Fruit fly (Drosophila melanogaster): ENCODE results near the gene CG34107.

Gene CG34107

dm6 chr3R:10224594-10224993 lies at the start of gene CG34107, which contains the start of gene CG12817:
CG34107 (plus strand) TSS chr3R:10224909.
CG12817 (minus strand) TSS chr3R:10224725.
- no peak for TF ChIP-seq ttk (optimal IDR thresholded peaks at IDR 0.05)
- no peak for TF ChIP-seq Sin3A (optimal IDR thresholded peaks at IDR 0.05)
- TF ChIP-seq Myc (optimal IDR thresholded peaks at IDR 0.05), result no peak
- no peak for TF ChIP-seq insv (optimal IDR thresholded peaks at IDR 0.05)

- TF ChIP-seq ttk (optimal IDR thresholded peaks at IDR 0.05) (no peak), insv (optimal IDR thresholded peaks at IDR 0.05) (no peak), Sin3A (optimal IDR thresholded peaks at IDR 0.05) (no peak), Myc (optimal IDR thresholded peaks at IDR 0.05) (no peak), h (optimal IDR thresholded peaks at IDR 0.05) (no peak), psq (optimal IDR thresholded peaks at IDR 0.05) (no peak)
Observed at dm6 chr3R:10176927-10177511, 47.7 kb upstream of the CG34107 start.

dm6 chr3R:10185986-10186385 lies 38.7 kb upstream of the CG34107 start:
- TF ChIP-seq h (optimal IDR thresholded peaks at IDR 0.05) (no peak), ttk (optimal IDR thresholded peaks at IDR 0.05) (no peak), insv (optimal IDR thresholded peaks at IDR 0.05) (no peak), Sin3A (optimal IDR thresholded peaks at IDR 0.05) (no peak), Myc (optimal IDR thresholded peaks at IDR 0.05) (no peak), psq (optimal IDR thresholded peaks at IDR 0.05) (no peak)

dm6 chr3R:10189520-10189919 lies 35.2 kb upstream of the CG34107 start, which contains the start of gene CG12814:
CG12814 (minus strand) TSS chr3R:10189603.
- TF ChIP-seq psq (optimal IDR thresholded peaks at IDR 0.05), result no peak
- no peak for TF ChIP-seq ttk (optimal IDR thresholded peaks at IDR 0.05)
- TF ChIP-seq Myc (optimal IDR thresholded peaks at IDR 0.05), result no peak
- no peak for TF ChIP-seq Sin3A (optimal IDR thresholded peaks at IDR 0.05)
- TF ChIP-seq h (optimal IDR thresholded peaks at IDR 0.05), result no peak
- TF ChIP-seq insv (optimal IDR thresholded peaks at IDR 0.05), result no peak

dm6 chr3R:10190084-10190782 lies 34.5 kb upstream of the CG34107 start, which contains the start of gene Syn:
Syn (plus strand) TSS chr3R:10190689.
- TF ChIP-seq Myc (optimal IDR thresholded peaks at IDR 0.05) (no peak), Sin3A (optimal IDR thresholded peaks at IDR 0.05) (no peak), h (optimal IDR thresholded peaks at IDR 0.05) (no peak), ttk (optimal IDR thresholded peaks at IDR 0.05) (no peak), psq (optimal IDR thresholded peaks at IDR 0.05) (no peak), insv (optimal IDR thresholded peaks at IDR 0.05) (no peak)

- no peak for TF ChIP-seq psq (optimal IDR thresholded peaks at IDR 0.05)
- no peak for TF ChIP-seq insv (optimal IDR thresholded peaks at IDR 0.05)
- TF ChIP-seq ttk (optimal IDR thresholded peaks at IDR 0.05), result no peak
- TF ChIP-seq Sin3A (optimal IDR thresholded peaks at IDR 0.05), result no peak
- TF ChIP-seq Myc (optimal IDR thresholded peaks at IDR 0.05), result no peak
Observed at dm6 chr3R:10203554-10203953, 21.2 kb upstream of the CG34107 start.

- TF ChIP-seq Myc (optimal IDR thresholded peaks at IDR 0.05) (no peak), Sin3A (optimal IDR thresholded peaks at IDR 0.05) (no peak), ttk (optimal IDR thresholded peaks at IDR 0.05) (no peak), h (optimal IDR thresholded peaks at IDR 0.05) (no peak), insv (optimal IDR thresholded peaks at IDR 0.05) (no peak), psq (optimal IDR thresholded peaks at IDR 0.05) (no peak)
Observed at dm6 chr3R:10206740-10207139, 18.0 kb upstream of the CG34107 start.

dm6 chr3R:10212799-10213198 lies 11.9 kb upstream of the CG34107 start, which contains the start of gene Timp:
Timp (minus strand) TSS chr3R:10213007.
- TF ChIP-seq Myc (optimal IDR thresholded peaks at IDR 0.05), result no peak
- TF ChIP-seq psq (optimal IDR thresholded peaks at IDR 0.05), result no peak
- TF ChIP-seq insv (optimal IDR thresholded peaks at IDR 0.05), result no peak
- TF ChIP-seq ttk (optimal IDR thresholded peaks at IDR 0.05), result no peak

- no peak for TF ChIP-seq insv (optimal IDR thresholded peaks at IDR 0.05)
- TF ChIP-seq psq (optimal IDR thresholded peaks at IDR 0.05), result no peak
- TF ChIP-seq ttk (optimal IDR thresholded peaks at IDR 0.05), result no peak
- no peak for TF ChIP-seq Myc (optimal IDR thresholded peaks at IDR 0.05)
- TF ChIP-seq Sin3A (optimal IDR thresholded peaks at IDR 0.05), result no peak
- no peak for TF ChIP-seq h (optimal IDR thresholded peaks at IDR 0.05)
Observed at dm6 chr3R:10213430-10213829, 11.3 kb upstream of the CG34107 start.

- TF ChIP-seq psq (optimal IDR thresholded peaks at IDR 0.05) (no peak), h (optimal IDR thresholded peaks at IDR 0.05) (no peak), Myc (optimal IDR thresholded peaks at IDR 0.05) (no peak), ttk (optimal IDR thresholded peaks at IDR 0.05) (no peak), insv (optimal IDR thresholded peaks at IDR 0.05) (no peak), Sin3A (optimal IDR thresholded peaks at IDR 0.05) (no peak)
Observed at dm6 chr3R:10217998-10218397, 6.7 kb upstream of the CG34107 start.

- no peak for TF ChIP-seq psq (optimal IDR thresholded peaks at IDR 0.05)
- no peak for TF ChIP-seq ttk (optimal IDR thresholded peaks at IDR 0.05)
- TF ChIP-seq Myc (optimal IDR thresholded peaks at IDR 0.05), result no peak
- no peak for TF ChIP-seq Sin3A (optimal IDR thresholded peaks at IDR 0.05)
- no peak for TF ChIP-seq h (optimal IDR thresholded peaks at IDR 0.05)
- TF ChIP-seq insv (optimal IDR thresholded peaks at IDR 0.05), result no peak
Observed at dm6 chr3R:10222416-10222815, 2.3 kb upstream of the CG34107 start, which contains the start of gene CG12420. CG12420 (plus strand) TSS chr3R:10222698.

- TF ChIP-seq h (optimal IDR thresholded peaks at IDR 0.05), result no peak
- TF ChIP-seq insv (optimal IDR thresholded peaks at IDR 0.05), result no peak
- no peak for TF ChIP-seq Myc (optimal IDR thresholded peaks at IDR 0.05)
- no peak for TF ChIP-seq psq (optimal IDR thresholded peaks at IDR 0.05)
Observed at dm6 chr3R:10225390-10225789, 681 bp downstream of the CG34107 start, which contains the start of gene CG42795. CG42795 (plus strand) TSS chr3R:10225690.

All from Kc167 (cell line).